Comparison of ENCODE assay signal across 3 worm cellular contexts in the genomic region with DNA sequence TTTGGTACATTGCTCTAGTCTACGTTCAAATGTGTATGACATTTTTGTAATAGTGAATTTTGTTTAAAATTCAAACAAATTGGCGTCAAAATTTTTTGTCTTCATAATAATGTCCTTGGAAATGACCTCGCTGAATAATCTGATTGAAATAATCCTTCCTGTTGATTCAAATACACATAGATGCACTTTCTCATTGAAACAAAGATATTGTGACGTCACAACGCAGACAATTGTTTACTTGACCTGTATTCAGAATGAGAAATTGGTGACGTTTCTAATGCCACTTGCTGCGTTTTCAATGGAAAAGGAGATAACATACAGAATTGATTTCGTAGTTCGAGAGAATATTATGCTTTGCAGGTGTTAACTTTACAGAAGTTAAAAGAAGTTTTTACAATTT.
TF ChIP-seq lines count a peak whose summit lies in the region.

No protein-coding gene starts in this region.

TF ChIP-seq in whole organism, L1 larva, 84 proteins besides CTCF, POLR2A, EP300 and RAD21:
- TF ChIP-seq isw-1 (GFP tag; IDR thresholded peaks at IDR 0.05; lab: Robert Waterston, UW) (no peak), lin-35 (GFP tag; optimal IDR thresholded peaks at IDR 0.05; lab: Kevin White, UChicago) (no peak), mdl-1 (tag; optimal IDR thresholded peaks at IDR 0.05; lab: Kevin White, UChicago) (no peak), sptf-1 (tag; optimal IDR thresholded peaks at IDR 0.05; lab: Kevin White, UChicago) (no peak), nhr-85 (tag; lab: Kevin White, UChicago) (peak; percentile 87)

TF ChIP-seq in whole organism, L3 larva, 47 proteins besides CTCF, POLR2A, EP300 and RAD21:
- no peak for TF ChIP-seq ztf-11 (tag; optimal IDR thresholded peaks at IDR 0.05; lab: Kevin White, UChicago)
- no peak for TF ChIP-seq mml-1 (tag; optimal IDR thresholded peaks at IDR 0.05; lab: Kevin White, UChicago)
- peak; percentile 75 for TF ChIP-seq nhr-25 (tag; optimal IDR thresholded peaks at IDR 0.05; lab: Kevin White, UChicago)
- TF ChIP-seq elt-1 (tag; optimal IDR thresholded peaks at IDR 0.05; lab: Kevin White, UChicago), result peak; percentile 23

TF ChIP-seq in whole organism, mixed stage, embryonic, 35 proteins besides CTCF, POLR2A, EP300 and RAD21:
- TF ChIP-seq M03D4.4 (tag; optimal IDR thresholded peaks at IDR 0.05; lab: Kevin White, UChicago), result no peak
- TF ChIP-seq zip-8 (tag; optimal IDR thresholded peaks at IDR 0.05; lab: Kevin White, UChicago), result peak; percentile 70
